Worm (Caenorhabditis elegans) whole organism, L3 larva: ENCODE results near the gene Y53F4B.24.

Experiments used
- R02D3.7 ChIP-seq: fragments of 150-350 bp; optimal IDR thresholded peaks from 2 replicates; lab custom pipeline; 2014; ENCODE audit warnings: missing biosample characterization, missing genetic modification characterization
- ZK546.5 ChIP-seq: sonication (generic microtip); optimal IDR thresholded peaks from 2 replicates; lab custom pipeline; 2017; ENCODE audit warnings: missing biosample characterization, missing genetic modification characterization
- aly-2 ChIP-seq: fragments of 150-350 bp; optimal IDR thresholded peaks from 2 replicates; lab custom pipeline; 2014; ENCODE audit warnings: missing biosample characterization, missing genetic modification characterization
- ama-1 ChIP-seq: fragments of 150-350 bp; optimal IDR thresholded peaks from 2 replicates; lab custom pipeline; 2018
- ceh-16 ChIP-seq: sonication (generic microtip); optimal IDR thresholded peaks from 2 replicates; lab custom pipeline; 2017; ENCODE audit warnings: missing biosample characterization, missing genetic modification characterization
- ceh-28 ChIP-seq: fragments of 150-350 bp; optimal IDR thresholded peaks from 2 replicates; lab custom pipeline; 2014; ENCODE audit warnings: missing biosample characterization, missing genetic modification reagents, missing genetic modification characterization
- ceh-82 ChIP-seq: fragments of 150-350 bp; optimal IDR thresholded peaks from 2 replicates; lab custom pipeline; 2014; ENCODE audit warnings: missing biosample characterization, missing genetic modification characterization
- ceh-9 ChIP-seq: sonication (generic microtip); optimal IDR thresholded peaks from 2 replicates; lab custom pipeline; 2018; ENCODE audit warnings: missing biosample characterization, missing genetic modification characterization
- daf-12 ChIP-seq: fragments of 150-350 bp; optimal IDR thresholded peaks from 2 replicates; lab custom pipeline; 2014; ENCODE audit warnings: missing biosample characterization, missing genetic modification reagents, missing genetic modification characterization
- egl-5 ChIP-seq: fragments of 150-350 bp; optimal IDR thresholded peaks from 2 replicates; lab custom pipeline; 2017; ENCODE audit warnings: missing biosample characterization, missing genetic modification reagents, missing genetic modification characterization, inconsistent platforms
- elt-1 ChIP-seq: fragments of 150-350 bp; optimal IDR thresholded peaks from 2 replicates; lab custom pipeline; 2014; ENCODE audit warnings: missing biosample characterization, missing genetic modification characterization
- elt-2 ChIP-seq: sonication (generic microtip); optimal IDR thresholded peaks from 2 replicates; lab custom pipeline; 2016; ENCODE audit warnings: missing genetic modification reagents, mild to moderate bottlenecking, missing genetic modification characterization, missing compliant biosample characterization
- elt-3 ChIP-seq, 3 experiments: fragments of 150-350 bp in 1 of 3; sonication (generic microtip) in 2 of 3; optimal IDR thresholded peaks; 2 replicates in 2 of 3; 4 replicates in 1 of 3; lab custom pipeline; 2014 to 2017; ENCODE audit warnings: missing biosample characterization in 3 of 3, missing genetic modification characterization in 3 of 3
- eor-1 ChIP-seq, 2 experiments: fragments of 150-350 bp; optimal IDR thresholded peaks; 2 replicates each; lab custom pipeline; 2014 to 2018; ENCODE audit warnings: missing biosample characterization in 2 of 2, missing genetic modification characterization in 2 of 2
- fos-1 ChIP-seq: fragments of 150-350 bp; optimal IDR thresholded peaks from 2 replicates; lab custom pipeline; 2014; ENCODE audit warnings: missing biosample characterization, missing genetic modification characterization
- hmg-11 ChIP-seq: sonication (generic microtip); optimal IDR thresholded peaks from 2 replicates; lab custom pipeline; 2016; ENCODE audit warnings: missing genetic modification characterization, missing compliant biosample characterization
- jun-1 ChIP-seq: fragments of 150-350 bp; optimal IDR thresholded peaks from 2 replicates; lab custom pipeline; 2014; ENCODE audit warnings: missing biosample characterization, missing genetic modification reagents, missing genetic modification characterization
- lin-15B ChIP-seq: fragments of 150-350 bp; optimal IDR thresholded peaks from 2 replicates; lab custom pipeline; 2014; ENCODE audit warnings: missing biosample characterization, missing genetic modification characterization
- lin-39 ChIP-seq: fragments of 150-350 bp; optimal IDR thresholded peaks from 2 replicates; lab custom pipeline; 2018; ENCODE audit warnings: missing biosample characterization, missing genetic modification reagents, missing genetic modification characterization
- lsy-12 ChIP-seq: sonication (generic microtip); optimal IDR thresholded peaks from 2 replicates; lab custom pipeline; 2016; ENCODE audit warnings: mild to moderate bottlenecking, missing genetic modification characterization, missing compliant biosample characterization
- mdl-1 ChIP-seq: fragments of 150-350 bp; optimal IDR thresholded peaks from 2 replicates; lab custom pipeline; 2014; ENCODE audit warnings: missing biosample characterization, missing genetic modification characterization
- nfya-1 ChIP-seq: sonication (generic microtip); optimal IDR thresholded peaks from 2 replicates; lab custom pipeline; 2017; ENCODE audit warnings: missing genetic modification characterization, mild to moderate bottlenecking, missing compliant biosample characterization, antibody characterized with exemption, moderate library complexity; ENCODE audit not compliant: insufficient read depth
- nhr-11 ChIP-seq: fragments of 150-350 bp; optimal IDR thresholded peaks from 2 replicates; lab custom pipeline; 2014; ENCODE audit warnings: missing biosample characterization, missing genetic modification characterization
- nhr-12 ChIP-seq: fragments of 150-350 bp; optimal IDR thresholded peaks from 2 replicates; lab custom pipeline; 2014; ENCODE audit warnings: missing biosample characterization, missing genetic modification characterization
- nhr-23 ChIP-seq: fragments of 150-350 bp; optimal IDR thresholded peaks from 2 replicates; lab custom pipeline; 2014; ENCODE audit warnings: missing biosample characterization, missing genetic modification reagents, missing genetic modification characterization
- nhr-76 ChIP-seq: fragments of 150-350 bp; sonication (generic microtip); optimal IDR thresholded peaks from 5 replicates; lab custom pipeline; 2014; ENCODE audit warnings: missing biosample characterization, missing genetic modification characterization
- nhr-77 ChIP-seq: fragments of 150-350 bp; optimal IDR thresholded peaks from 2 replicates; lab custom pipeline; 2014; ENCODE audit warnings: missing biosample characterization, missing genetic modification characterization
- pha-4 ChIP-seq: fragments of 150-350 bp; optimal IDR thresholded peaks from 2 replicates; lab custom pipeline; 2014; ENCODE audit warnings: missing biosample characterization, missing genetic modification reagents, missing genetic modification characterization
- pqm-1 ChIP-seq: fragments of 150-350 bp; optimal IDR thresholded peaks from 2 replicates; lab custom pipeline; 2017; ENCODE audit warnings: missing biosample characterization, missing genetic modification characterization, inconsistent platforms
- sea-2 ChIP-seq: fragments of 150-350 bp; sonication (generic microtip); optimal IDR thresholded peaks from 4 replicates; lab custom pipeline; 2014; ENCODE audit warnings: missing biosample characterization, missing genetic modification reagents, missing genetic modification characterization
- skn-1 ChIP-seq: fragments of 150-350 bp; optimal IDR thresholded peaks from 2 replicates; lab custom pipeline; 2014; ENCODE audit warnings: missing biosample characterization, missing genetic modification characterization
- tbx-2 ChIP-seq: sonication (generic microtip); optimal IDR thresholded peaks from 2 replicates; lab custom pipeline; 2016; ENCODE audit warnings: mild to moderate bottlenecking, missing genetic modification characterization, missing compliant biosample characterization
- unc-39 ChIP-seq: sonication (generic microtip); optimal IDR thresholded peaks from 4 replicates; lab custom pipeline; 2017; ENCODE audit warnings: missing biosample characterization, missing genetic modification characterization
- unc-62 ChIP-seq: fragments of 150-350 bp; sonication (generic microtip); optimal IDR thresholded peaks from 4 replicates; lab custom pipeline; 2014; ENCODE audit warnings: missing biosample characterization, missing genetic modification reagents, missing genetic modification characterization
- zag-1 ChIP-seq: fragments of 150-350 bp; optimal IDR thresholded peaks from 2 replicates; lab custom pipeline; 2014; ENCODE audit warnings: missing biosample characterization, missing genetic modification characterization
- ztf-11 ChIP-seq: fragments of 150-350 bp; optimal IDR thresholded peaks from 2 replicates; lab custom pipeline; 2014; ENCODE audit warnings: missing biosample characterization, missing genetic modification characterization
- ztf-4 ChIP-seq: fragments of 150-350 bp; optimal IDR thresholded peaks from 2 replicates; lab custom pipeline; 2014; ENCODE audit warnings: missing biosample characterization, missing genetic modification characterization

Gene Y53F4B.24

ce11 chrII:15134332-15134731 lies at the start of gene Y53F4B.24:
TSS of gene Y53F4B.24 (minus strand) at chrII:15134432.
- TF ChIP-seq nhr-23 (tag; lab: Kevin White, UChicago) = no peak
- no peak for TF ChIP-seq lin-15B (tag; lab: Kevin White, UChicago)
- TF ChIP-seq ceh-16 (tag; lab: Kevin White, UChicago) = no peak
- no peak for TF ChIP-seq elt-2 (tag; lab: Kevin White, UChicago)
- TF ChIP-seq ZK546.5 (tag; lab: Kevin White, UChicago) = no peak
- no peak for TF ChIP-seq lsy-12 (tag; lab: Kevin White, UChicago)
- no peak for TF ChIP-seq R02D3.7 (tag; lab: Kevin White, UChicago)

ce11 chrII:15183139-15183538 lies 48.9 kb upstream of the Y53F4B.24 start, which contains the start of gene gst-34:
TSS of gene gst-34 (minus strand) at chrII:15183239.
- TF ChIP-seq aly-2 (tag; lab: Kevin White, UChicago) = no peak
- TF ChIP-seq ceh-82 = no peak
- no peak for TF ChIP-seq daf-12 (tag; lab: Kevin White, UChicago)
- TF ChIP-seq sea-2 (GFP tag; lab: Kevin White, UChicago) = no peak
- no peak for TF ChIP-seq pqm-1 (tag; lab: Kevin White, UChicago)
- no peak for TF ChIP-seq ztf-11 (tag; lab: Kevin White, UChicago)
- no peak for TF ChIP-seq skn-1 (tag; lab: Kevin White, UChicago)
- no peak for TF ChIP-seq eor-1 (tag; optimal IDR thresholded peaks at IDR 0.05; lab: Kevin White, UChicago)
- no peak for TF ChIP-seq ceh-9 (tag; lab: Kevin White, UChicago)
- no peak for TF ChIP-seq ceh-16 (tag; lab: Kevin White, UChicago)
- TF ChIP-seq hmg-11 (tag; lab: Kevin White, UChicago) = no peak
- TF ChIP-seq jun-1 (tag; lab: Kevin White, UChicago) = no peak
- TF ChIP-seq egl-5 (tag; lab: Kevin White, UChicago) = no peak
- no peak for TF ChIP-seq pha-4
- TF ChIP-seq, all 47 proteins: peak for 0

- TF ChIP-seq hmg-11 (tag; lab: Kevin White, UChicago) (no peak), pqm-1 (tag; lab: Kevin White, UChicago) (no peak), lin-39 (no peak), nhr-77 (tag; lab: Kevin White, UChicago) (no peak), skn-1 (tag; lab: Kevin White, UChicago) (no peak), tbx-2 (tag; lab: Kevin White, UChicago) (no peak), ama-1 (lab: Kevin White, UChicago) (no peak), ztf-11 (tag; lab: Kevin White, UChicago) (no peak), lin-15B (tag; lab: Kevin White, UChicago) (no peak), ceh-9 (tag; lab: Kevin White, UChicago) (no peak), ceh-28 (tag; lab: Kevin White, UChicago) (no peak), elt-3 (tag; optimal IDR thresholded peaks at IDR 0.05; lab: Kevin White, UChicago) (no peak), nhr-11 (no peak), nhr-12 (tag; lab: Kevin White, UChicago) (no peak), mdl-1 (no peak), unc-62 (GFP tag; lab: Kevin White, UChicago) (no peak)
Observed at ce11 chrII:15178494-15178893, 44.3 kb upstream of the Y53F4B.24 start, which contains the start of gene gst-32. TSS of gene gst-32 (minus strand) at chrII:15178594.

- TF ChIP-seq elt-1 (tag; lab: Kevin White, UChicago) (no peak), ama-1 (lab: Kevin White, UChicago) (no peak), tbx-2 (tag; lab: Kevin White, UChicago) (no peak), fos-1 (tag; lab: Kevin White, UChicago) (no peak), ztf-4 (tag; lab: Kevin White, UChicago) (no peak), pqm-1 (tag; lab: Kevin White, UChicago) (no peak), unc-39 (tag; lab: Kevin White, UChicago) (no peak), nhr-76 (tag; lab: Kevin White, UChicago) (no peak), zag-1 (tag; lab: Kevin White, UChicago) (no peak), nfya-1 (no peak)
Observed at ce11 chrII:15175643-15176042, 41.4 kb upstream of the Y53F4B.24 start, which contains the start of gene Y53F4B.36. TSS of gene Y53F4B.36 (plus strand) at chrII:15175943.
